Fruit fly (Drosophila melanogaster) whole organism, embryonic: ENCODE results near the gene CG12448.

ENCODE experiments used
- fd96Cb ChIP-seq: fragments of 200-800 bp; sonication (Bioruptor generic); optimal IDR thresholded peaks from 2 replicates; lab custom pipeline; 2018; ENCODE audit warnings: missing biosample characterization, mild to moderate bottlenecking, missing genetic modification characterization, moderate library complexity
- gt ChIP-seq: fragments of 200-800 bp; sonication (Bioruptor generic); IDR thresholded peaks from 2 replicates; pipeline ENCODE4 v1.3.6; 2022; ENCODE audit warnings: missing biosample characterization, missing genetic modification characterization

dm6 chr2L:15957558-15957957 is 16.3 kb downstream of the CG12448 start, which contains the start of gene CG18063:
- TF ChIP-seq gt (GFP tag; lab: Robert Waterston, UW) (no peak), fd96Cb (tag; lab: Kevin White, UChicago) (no peak)
